Fruit fly (Drosophila melanogaster) whole organism, embryonic: ENCODE results near the gene Muc26B.

Experiments
- Ada2b ChIP-seq: fragments of 200-800 bp; sonication (Bioruptor generic); IDR thresholded peaks from 2 replicates; pipeline ENCODE4 v1.3.6; 2022; ENCODE audit warnings: missing biosample characterization, missing genetic modification characterization
- Atf3 ChIP-seq: fragments of 200-800 bp; sonication (Bioruptor generic); optimal IDR thresholded peaks from 3 replicates; lab custom pipeline; 2016; ENCODE audit warnings: missing biosample characterization, missing genetic modification characterization
- Bdp1 ChIP-seq: fragments of 200-800 bp; sonication (Bioruptor generic); optimal IDR thresholded peaks from 3 replicates; lab custom pipeline; 2016; ENCODE audit warnings: missing biosample characterization, missing genetic modification characterization
- CG10462 ChIP-seq: fragments of 200-800 bp; sonication (Bioruptor generic); optimal IDR thresholded peaks from 2 replicates; lab custom pipeline; 2016; ENCODE audit warnings: missing biosample characterization, missing genetic modification characterization
- CG11723 ChIP-seq: fragments of 200-800 bp; sonication (Bioruptor generic); optimal IDR thresholded peaks from 2 replicates; lab custom pipeline; 2017; ENCODE audit warnings: missing biosample characterization, mild to moderate bottlenecking, missing genetic modification characterization
- CG12219 ChIP-seq: fragments of 200-800 bp; sonication (Bioruptor generic); optimal IDR thresholded peaks from 3 replicates; lab custom pipeline; 2018; ENCODE audit warnings: missing biosample characterization, mild to moderate bottlenecking, missing genetic modification characterization
- CG13894 ChIP-seq: fragments of 200-800 bp; sonication (Bioruptor generic); optimal IDR thresholded peaks from 3 replicates; lab custom pipeline; 2018; ENCODE audit warnings: missing biosample characterization, mild to moderate bottlenecking, missing genetic modification characterization, moderate library complexity
- CG15479 ChIP-seq: fragments of 200-800 bp; sonication (Bioruptor generic); optimal IDR thresholded peaks from 3 replicates; lab custom pipeline; 2019; ENCODE audit warnings: missing biosample characterization, mild to moderate bottlenecking, missing genetic modification characterization, moderate library complexity
- CG15696 ChIP-seq: fragments of 200-800 bp; sonication (Bioruptor generic); optimal IDR thresholded peaks from 2 replicates; lab custom pipeline; 2019; ENCODE audit warnings: missing biosample characterization, mild to moderate bottlenecking, missing genetic modification characterization, moderate library complexity
- CG17186 ChIP-seq: fragments of 200-800 bp; sonication (Bioruptor generic); optimal IDR thresholded peaks from 3 replicates; lab custom pipeline; 2017; ENCODE audit warnings: missing biosample characterization, missing genetic modification reagents, missing genetic modification characterization
- CG2678 ChIP-seq: fragments of 200-800 bp; sonication (Bioruptor generic); optimal IDR thresholded peaks from 3 replicates; lab custom pipeline; 2019; ENCODE audit warnings: missing biosample characterization, mild to moderate bottlenecking, missing genetic modification characterization, moderate library complexity
- CG3065 ChIP-seq: fragments of 200-800 bp; sonication (Bioruptor generic); optimal IDR thresholded peaks from 2 replicates; lab custom pipeline; 2016; ENCODE audit warnings: missing biosample characterization, missing genetic modification characterization
- CG3995 ChIP-seq: fragments of 200-800 bp; sonication (Bioruptor generic); optimal IDR thresholded peaks from 3 replicates; lab custom pipeline; 2016; ENCODE audit warnings: missing biosample characterization, missing genetic modification characterization
- CG6254 ChIP-seq: fragments of 200-800 bp; sonication (Bioruptor generic); optimal IDR thresholded peaks from 3 replicates; lab custom pipeline; 2017; ENCODE audit warnings: mild to moderate bottlenecking, missing biosample characterization, missing genetic modification reagents, missing genetic modification characterization
- CG7271 ChIP-seq: fragments of 200-800 bp; sonication (Bioruptor generic); optimal IDR thresholded peaks from 2 replicates; lab custom pipeline; 2018; ENCODE audit warnings: missing biosample characterization, mild to moderate bottlenecking, missing genetic modification characterization, moderate library complexity
- CG7372 ChIP-seq: fragments of 200-800 bp; sonication (Bioruptor generic); IDR thresholded peaks from 2 replicates; pipeline ENCODE4 v1.3.6; 2022; ENCODE audit warnings: missing biosample characterization, missing genetic modification characterization
- CG7987 ChIP-seq: fragments of 200-800 bp; sonication (Bioruptor generic); optimal IDR thresholded peaks from 2 replicates; lab custom pipeline; 2018; ENCODE audit warnings: missing biosample characterization, mild to moderate bottlenecking, missing genetic modification characterization, moderate library complexity
- CG9437 ChIP-seq: fragments of 200-800 bp; sonication (Bioruptor generic); optimal IDR thresholded peaks from 2 replicates; lab custom pipeline; 2018; ENCODE audit warnings: missing biosample characterization, mild to moderate bottlenecking, missing genetic modification characterization
- CG9817 ChIP-seq: fragments of 200-800 bp; sonication (Bioruptor generic); optimal IDR thresholded peaks from 2 replicates; lab custom pipeline; 2018; ENCODE audit warnings: missing biosample characterization, mild to moderate bottlenecking, missing genetic modification characterization, moderate library complexity
- CHES-1-like ChIP-seq: fragments of 200-800 bp; sonication (Bioruptor generic); optimal IDR thresholded peaks from 2 replicates; lab custom pipeline; 2016; ENCODE audit warnings: missing biosample characterization, missing genetic modification characterization
- CoRest ChIP-seq: fragments of 200-800 bp; sonication (Bioruptor generic); optimal IDR thresholded peaks from 3 replicates; lab custom pipeline; 2018; ENCODE audit warnings: missing biosample characterization, mild to moderate bottlenecking, missing genetic modification characterization, moderate library complexity
- Dbx ChIP-seq: fragments of 200-800 bp; sonication (Bioruptor generic); IDR thresholded peaks from 3 replicates; pipeline ENCODE4 v1.3.6; 2022; ENCODE audit warnings: missing biosample characterization, missing genetic modification characterization
- Dek ChIP-seq: fragments of 200-800 bp; sonication (Bioruptor generic); optimal IDR thresholded peaks from 3 replicates; lab custom pipeline; 2019; ENCODE audit warnings: missing biosample characterization, mild to moderate bottlenecking, missing genetic modification characterization, moderate library complexity
- Dp ChIP-seq: fragments of 200-800 bp; sonication (Bioruptor generic); optimal IDR thresholded peaks from 2 replicates; lab custom pipeline; 2018; ENCODE audit warnings: missing biosample characterization, mild to moderate bottlenecking, missing genetic modification characterization, moderate library complexity
- Eip74EF ChIP-seq, 2 experiments: fragments of 200-800 bp in 1 of 2; fragments of >200 bp in 1 of 2; sonication (Bioruptor generic) in 1 of 2; optimal IDR thresholded peaks; 2 replicates each; lab custom pipeline; 2017 to 2019; ENCODE audit warnings: missing biosample characterization in 2 of 2, missing genetic modification characterization in 2 of 2, mild to moderate bottlenecking in 1 of 2, moderate library complexity in 1 of 2
- HLH3B ChIP-seq: fragments of 200-800 bp; sonication (Bioruptor generic); IDR thresholded peaks from 2 replicates; pipeline ENCODE4 v1.3.6; 2022; ENCODE audit warnings: missing biosample characterization, missing genetic modification characterization
- Jarid2 ChIP-seq: fragments of 200-800 bp; sonication (Bioruptor generic); optimal IDR thresholded peaks from 3 replicates; lab custom pipeline; 2017; ENCODE audit warnings: mild to moderate bottlenecking, missing biosample characterization, missing genetic modification reagents, missing genetic modification characterization
- Kr ChIP-seq: fragments of 200-800 bp; sonication (Bioruptor generic); optimal IDR thresholded peaks from 2 replicates; lab custom pipeline; 2017; ENCODE audit warnings: missing biosample characterization, mild to moderate bottlenecking, missing genetic modification characterization
- Lim3 ChIP-seq: fragments of 200-800 bp; sonication (Bioruptor generic); IDR thresholded peaks from 2 replicates; pipeline ENCODE4 v1.3.6; 2022; ENCODE audit warnings: missing biosample characterization, missing genetic modification characterization
- NC2β ChIP-seq: fragments of 200-800 bp; sonication (Bioruptor generic); optimal IDR thresholded peaks from 2 replicates; lab custom pipeline; 2016; ENCODE audit warnings: missing biosample characterization, missing genetic modification characterization
- Nf-YA ChIP-seq: fragments of 200-800 bp; sonication (Bioruptor generic); IDR thresholded peaks from 2 replicates; pipeline ENCODE4 v1.3.6; 2022; ENCODE audit warnings: missing biosample characterization, missing genetic modification characterization
- Ssrp ChIP-seq: fragments of 200-800 bp; sonication (Bioruptor generic); optimal IDR thresholded peaks from 2 replicates; lab custom pipeline; 2018; ENCODE audit warnings: missing biosample characterization, mild to moderate bottlenecking, missing genetic modification characterization, moderate library complexity
- bcd ChIP-seq: fragments of 200-800 bp; sonication (Bioruptor generic); optimal IDR thresholded peaks from 2 replicates; lab custom pipeline; 2017; ENCODE audit warnings: missing biosample characterization, mild to moderate bottlenecking, missing genetic modification characterization
- chinmo ChIP-seq: fragments of 200-800 bp; sonication (Bioruptor generic); IDR thresholded peaks from 4 replicates; pipeline ENCODE4 v1.3.6; 2022; ENCODE audit warnings: missing biosample characterization, missing genetic modification characterization; ENCODE audit not compliant: partially characterized antibody
- esg ChIP-seq: fragments of 200-800 bp; sonication (Bioruptor generic); conservative IDR thresholded peaks from 2 replicates; pipeline ENCODE4 v1.3.6; 2022; ENCODE audit warnings: missing biosample characterization, missing genetic modification characterization
- gce ChIP-seq: fragments of 200-800 bp; sonication (Bioruptor generic); IDR thresholded peaks from 3 replicates; pipeline ENCODE4 v1.3.6; 2022; ENCODE audit warnings: missing biosample characterization, missing genetic modification characterization
- gcm2 ChIP-seq: fragments of 200-800 bp; sonication (Bioruptor generic); optimal IDR thresholded peaks from 2 replicates; lab custom pipeline; 2016; ENCODE audit warnings: missing biosample characterization, missing genetic modification characterization
- kay ChIP-seq: fragments of 200-800 bp; sonication (Bioruptor generic); optimal IDR thresholded peaks from 2 replicates; lab custom pipeline; 2016; ENCODE audit warnings: missing biosample characterization, missing genetic modification characterization
- kni ChIP-seq: fragments of 200-800 bp; sonication (Bioruptor generic); optimal IDR thresholded peaks from 3 replicates; lab custom pipeline; 2017; ENCODE audit warnings: mild to moderate bottlenecking, missing biosample characterization, missing genetic modification reagents, missing genetic modification characterization
- nau ChIP-seq: fragments of 200-800 bp; sonication (Bioruptor generic); optimal IDR thresholded peaks from 3 replicates; lab custom pipeline; 2017; ENCODE audit warnings: missing biosample characterization, mild to moderate bottlenecking, missing genetic modification characterization, missing genetic modification reagents
- odd ChIP-seq: fragments of 200-800 bp; sonication (Bioruptor generic); optimal IDR thresholded peaks from 2 replicates; lab custom pipeline; 2017; ENCODE audit warnings: missing biosample characterization, mild to moderate bottlenecking, missing genetic modification characterization
- phol ChIP-seq: fragments of 200-800 bp; sonication (Bioruptor generic); optimal IDR thresholded peaks from 3 replicates; lab custom pipeline; 2018; ENCODE audit warnings: missing biosample characterization, mild to moderate bottlenecking, missing genetic modification characterization, moderate library complexity
- pita ChIP-seq: fragments of 200-800 bp; sonication (Bioruptor generic); optimal IDR thresholded peaks from 2 replicates; lab custom pipeline; 2017; ENCODE audit warnings: missing biosample characterization, mild to moderate bottlenecking, missing genetic modification characterization
- prd ChIP-seq, 3 experiments: fragments of >200 bp in 2 of 3; fragments of 200-800 bp in 1 of 3; sonication (Bioruptor generic) in 1 of 3; optimal IDR thresholded peaks in 2 of 3; IDR thresholded peaks in 1 of 3; 2 replicates in 2 of 3; 3 replicates in 1 of 3; pipeline versions ENCODE4 v1.3.6 to Lab custom; 2017 to 2022; ENCODE audit warnings: missing biosample characterization in 1 of 3, missing genetic modification characterization in 1 of 3
- pum ChIP-seq: fragments of 200-800 bp; sonication (Bioruptor generic); optimal IDR thresholded peaks from 2 replicates; lab custom pipeline; 2016; ENCODE audit warnings: missing biosample characterization, missing genetic modification characterization
- sisA ChIP-seq: fragments of 200-800 bp; sonication (Bioruptor generic); IDR thresholded peaks from 2 replicates; pipeline ENCODE4 v1.3.6; 2022; ENCODE audit warnings: missing biosample characterization, missing genetic modification characterization
- toy ChIP-seq: fragments of 200-800 bp; sonication (Bioruptor generic); IDR thresholded peaks from 2 replicates; pipeline ENCODE4 v1.3.6; 2022; ENCODE audit warnings: missing biosample characterization, missing genetic modification characterization
- ttk ChIP-seq: fragments of 200-800 bp; sonication (Bioruptor generic); IDR thresholded peaks from 2 replicates; pipeline ENCODE4 v2.1.2; 2022; ENCODE audit warnings: missing biosample characterization, missing genetic modification characterization
- tx ChIP-seq: fragments of 200-800 bp; sonication (Bioruptor generic); optimal IDR thresholded peaks from 2 replicates; lab custom pipeline; 2016; ENCODE audit warnings: missing biosample characterization, missing genetic modification characterization
- unc-4 ChIP-seq: fragments of 200-800 bp; sonication (Bioruptor generic); IDR thresholded peaks from 2 replicates; pipeline ENCODE4 v1.3.6; 2022; ENCODE audit warnings: missing biosample characterization, missing genetic modification characterization; ENCODE audit not compliant: partially characterized antibody

Muc26B gene

DNA sequence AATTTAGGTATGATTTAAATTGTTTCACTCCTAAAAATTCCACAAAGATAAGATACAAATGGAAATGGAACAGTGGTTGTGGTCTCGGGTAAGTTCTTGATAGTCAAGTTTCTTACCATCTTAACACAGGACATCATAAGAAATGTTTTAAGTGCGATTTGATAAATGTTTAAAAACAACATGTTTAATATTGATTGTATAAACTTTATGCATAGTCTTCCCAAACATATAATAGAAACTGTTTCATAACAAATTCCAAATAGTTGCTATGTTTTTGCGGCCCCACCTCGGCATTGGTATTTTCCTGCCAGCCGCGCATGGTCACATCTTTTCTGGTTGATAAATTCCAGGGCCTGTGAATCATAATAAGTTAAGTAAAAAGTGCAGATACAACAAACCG, 27.0 kb upstream of the Muc26B start, which contains the start of gene Arpc4 (continued):
- TF ChIP-seq kay = peak; percentile 57
- no peak for TF ChIP-seq CG11723 (GFP tag; lab: Kevin White, UChicago)
- TF ChIP-seq Dek (tag; lab: Kevin White, UChicago) = peak; percentile 60
- TF ChIP-seq unc-4 (GFP tag; lab: Robert Waterston, UW) = no peak
- TF ChIP-seq CG12219 (GFP tag; lab: Kevin White, UChicago) = no peak
- peak; percentile 54 for TF ChIP-seq sisA (GFP tag; lab: Robert Waterston, UW)
- no peak for TF ChIP-seq gcm2 (GFP tag; lab: Kevin White, UChicago)
- TF ChIP-seq phol (tag; lab: Kevin White, UChicago) = peak; percentile 79
- TF ChIP-seq odd (GFP tag; lab: Kevin White, UChicago) = no peak
- TF ChIP-seq Dbx (GFP tag; lab: Robert Waterston, UW) = peak; percentile 77
- no peak for TF ChIP-seq nau
- no peak for TF ChIP-seq CG6254 (GFP tag; lab: Kevin White, UChicago)
- no peak for TF ChIP-seq Atf3 (GFP tag; lab: Kevin White, UChicago)
- peak; percentile 22 for TF ChIP-seq CG15696 (tag; lab: Kevin White, UChicago)
- TF ChIP-seq CG13894 = no peak
- TF ChIP-seq bcd (GFP tag; lab: Kevin White, UChicago) = no peak
- peak; percentile 34; the same call in 1 of the 3 replicates for TF ChIP-seq gce (GFP tag; lab: Robert Waterston, UW)
- no peak for TF ChIP-seq prd (optimal IDR thresholded peaks at IDR 0.05; lab: Kevin White, UChicago)
- TF ChIP-seq prd (GFP tag; IDR thresholded peaks at IDR 0.05; lab: Robert Waterston, UW) = peak; percentile 67; the same call in 2 of the 3 replicates
- peak; percentile 59 for TF ChIP-seq pita (GFP tag; lab: Kevin White, UChicago)
- TF ChIP-seq Lim3 (GFP tag; lab: Robert Waterston, UW) = no peak
- TF ChIP-seq CG17186 (GFP tag; lab: Kevin White, UChicago) = peak; percentile 34
- no peak for TF ChIP-seq kni (GFP tag; lab: Kevin White, UChicago)
- TF ChIP-seq CG10462 (GFP tag; lab: Kevin White, UChicago) = no peak
- TF ChIP-seq CG7271 (tag; lab: Kevin White, UChicago) = peak; percentile 23
- TF ChIP-seq CG9437 = no peak
- TF ChIP-seq ttk (GFP tag; lab: Robert Waterston, UW) = peak; percentile 60
- TF ChIP-seq Jarid2 = peak; percentile 29
- TF ChIP-seq Ssrp (tag; lab: Kevin White, UChicago) = peak; percentile 41
- peak; percentile 84 for TF ChIP-seq Ada2b (GFP tag; lab: Robert Waterston, UW)
- TF ChIP-seq pum = peak; percentile 51
- TF ChIP-seq CG7987 = no peak
- TF ChIP-seq CG2678 (tag; lab: Kevin White, UChicago) = no peak
- TF ChIP-seq toy (GFP tag; lab: Robert Waterston, UW) = no peak
- TF ChIP-seq Dp (GFP tag; lab: Kevin White, UChicago) = peak; percentile 29
- TF ChIP-seq Eip74EF (GFP tag; optimal IDR thresholded peaks at IDR 0.05; lab: Kevin White, UChicago) = no peak
- TF ChIP-seq chinmo = no peak
- no peak for TF ChIP-seq NC2β (GFP tag; lab: Kevin White, UChicago)
- peak; percentile 42 for TF ChIP-seq tx (GFP tag; lab: Kevin White, UChicago)
- no peak for TF ChIP-seq CG15479 (GFP tag; lab: Kevin White, UChicago)
- TF ChIP-seq CG9817 = peak; percentile 56
- TF ChIP-seq CG3065 = no peak
- TF ChIP-seq CG7372 = peak; percentile 61
- TF ChIP-seq Nf-YA = no peak
- TF ChIP-seq esg (GFP tag; lab: Robert Waterston, UW) = peak; percentile 36; the same call in 1 of the 2 replicates
- no peak for TF ChIP-seq CG3995 (GFP tag; lab: Kevin White, UChicago)
- TF ChIP-seq HLH3B (GFP tag; lab: Robert Waterston, UW) = peak; percentile 66
- TF ChIP-seq CoRest (tag; lab: Kevin White, UChicago) = peak; percentile 55
- no peak for TF ChIP-seq Kr (GFP tag; lab: Kevin White, UChicago)
- peak; percentile 50 for TF ChIP-seq CHES-1-like (GFP tag; lab: Kevin White, UChicago)
- TF ChIP-seq Bdp1 (GFP tag; lab: Kevin White, UChicago) = no peak
